Fruit fly (Drosophila melanogaster) whole organism: ENCODE measurements around the gene CG11563.

ENCODE experiments used
- CG8478 ChIP-seq: fragments of >200 bp; optimal IDR thresholded peaks from 2 replicates; lab custom pipeline; 2018; ENCODE audit warnings: inconsistent platforms
- usp ChIP-seq: fragments of >200 bp; optimal IDR thresholded peaks from 2 replicates; lab custom pipeline; 2017; ENCODE audit warnings: missing biosample characterization, missing genetic modification characterization, mixed read lengths

DNA sequence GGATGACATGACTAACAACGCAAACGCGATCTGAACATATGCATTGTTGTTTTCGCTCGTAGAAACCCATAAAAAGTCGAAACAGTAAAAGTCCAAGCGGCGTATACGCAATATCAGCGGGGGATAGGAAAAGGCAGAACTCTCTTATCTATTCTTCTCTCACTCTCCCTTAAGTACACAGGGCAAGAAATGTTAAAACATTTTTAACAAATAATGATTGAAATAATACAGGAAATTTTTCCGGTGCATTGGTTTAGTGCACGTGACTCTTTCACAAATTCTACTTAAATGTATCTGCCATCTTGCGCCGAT, 21.2 kb upstream of the CG11563 start:
- TF ChIP-seq usp = no peak
- no peak for TF ChIP-seq CG8478 (lab: Kevin White, UChicago)
